Fruit fly (Drosophila melanogaster) whole organism, embryonic: ENCODE results near the gene Lmx1a.

ENCODE experiments used
- Atf6 ChIP-seq: fragments of 200-800 bp; sonication (Bioruptor generic); IDR thresholded peaks from 2 replicates; pipeline ENCODE4 v1.3.6; 2022; ENCODE audit warnings: missing biosample characterization, missing genetic modification characterization
- CG10366 ChIP-seq: fragments of 200-800 bp; sonication (Bioruptor generic); IDR thresholded peaks from 2 replicates; pipeline ENCODE4 v1.3.6; 2022; ENCODE audit warnings: missing biosample characterization, missing genetic modification characterization
- CG10979 ChIP-seq: fragments of 200-800 bp; sonication (Bioruptor generic); optimal IDR thresholded peaks from 2 replicates; lab custom pipeline; 2018; ENCODE audit warnings: missing biosample characterization, mild to moderate bottlenecking, missing genetic modification characterization, moderate library complexity
- CG11093 ChIP-seq: fragments of 200-800 bp; sonication (Bioruptor generic); IDR thresholded peaks from 3 replicates; pipeline ENCODE4 v1.3.6; 2022; ENCODE audit warnings: missing biosample characterization, missing genetic modification characterization
- CG15696 ChIP-seq: fragments of 200-800 bp; sonication (Bioruptor generic); optimal IDR thresholded peaks from 2 replicates; lab custom pipeline; 2019; ENCODE audit warnings: missing biosample characterization, mild to moderate bottlenecking, missing genetic modification characterization, moderate library complexity
- CG17829 ChIP-seq: fragments of 200-800 bp; optimal IDR thresholded peaks from 2 replicates; lab custom pipeline; 2019; ENCODE audit warnings: missing biosample characterization, mild to moderate bottlenecking, missing genetic modification characterization, moderate library complexity
- CG18262 ChIP-seq: fragments of 200-800 bp; optimal IDR thresholded peaks from 3 replicates; lab custom pipeline; 2019; ENCODE audit warnings: missing biosample characterization, mild to moderate bottlenecking, missing genetic modification characterization, moderate library complexity
- CG2202 ChIP-seq: fragments of 200-800 bp; sonication (Bioruptor generic); optimal IDR thresholded peaks from 2 replicates; lab custom pipeline; 2018; ENCODE audit warnings: missing biosample characterization, mild to moderate bottlenecking, missing genetic modification characterization
- CG4360 ChIP-seq: fragments of 200-800 bp; sonication (Bioruptor generic); IDR thresholded peaks from 2 replicates; pipeline ENCODE4 v1.3.6; 2022; ENCODE audit warnings: missing biosample characterization, missing genetic modification characterization
- CG6254 ChIP-seq: fragments of 200-800 bp; sonication (Bioruptor generic); optimal IDR thresholded peaks from 3 replicates; lab custom pipeline; 2017; ENCODE audit warnings: mild to moderate bottlenecking, missing biosample characterization, missing genetic modification reagents, missing genetic modification characterization
- CG6791 ChIP-seq: fragments of 200-800 bp; sonication (Bioruptor generic); IDR thresholded peaks from 3 replicates; pipeline ENCODE4 v1.3.6; 2022; ENCODE audit warnings: missing biosample characterization, missing genetic modification characterization; ENCODE audit not compliant: partially characterized antibody
- Chrac-16 ChIP-seq: fragments of 200-800 bp; sonication (Bioruptor generic); optimal IDR thresholded peaks from 3 replicates; lab custom pipeline; 2016; ENCODE audit warnings: missing biosample characterization, missing genetic modification characterization
- Dek ChIP-seq: fragments of 200-800 bp; sonication (Bioruptor generic); optimal IDR thresholded peaks from 3 replicates; lab custom pipeline; 2019; ENCODE audit warnings: missing biosample characterization, mild to moderate bottlenecking, missing genetic modification characterization, moderate library complexity
- Dll ChIP-seq: fragments of 200-800 bp; sonication (Bioruptor generic); IDR thresholded peaks from 4 replicates; pipeline ENCODE4 v1.3.6; 2022; ENCODE audit warnings: missing biosample characterization, missing genetic modification characterization; ENCODE audit not compliant: partially characterized antibody
- Dp ChIP-seq: fragments of 200-800 bp; sonication (Bioruptor generic); optimal IDR thresholded peaks from 2 replicates; lab custom pipeline; 2018; ENCODE audit warnings: missing biosample characterization, mild to moderate bottlenecking, missing genetic modification characterization, moderate library complexity
- Eip74EF ChIP-seq, 2 experiments: fragments of 200-800 bp in 1 of 2; fragments of >200 bp in 1 of 2; sonication (Bioruptor generic) in 1 of 2; optimal IDR thresholded peaks; 2 replicates each; lab custom pipeline; 2017 to 2019; ENCODE audit warnings: missing biosample characterization in 2 of 2, missing genetic modification characterization in 2 of 2, mild to moderate bottlenecking in 1 of 2, moderate library complexity in 1 of 2
- Ets65A ChIP-seq: fragments of 200-800 bp; sonication (Bioruptor generic); peaks from one replicate; lab custom pipeline; 2016; ENCODE audit warnings: missing biosample characterization, missing genetic modification characterization
- GATAe ChIP-seq: fragments of 200-800 bp; sonication (Bioruptor generic); conservative IDR thresholded peaks from 2 replicates; pipeline ENCODE4 v1.3.6; 2022; ENCODE audit warnings: missing biosample characterization, missing genetic modification characterization
- HmgD ChIP-seq: fragments of 200-800 bp; sonication (Bioruptor generic); optimal IDR thresholded peaks from 3 replicates; lab custom pipeline; 2016; ENCODE audit warnings: missing biosample characterization, missing genetic modification characterization
- Kr ChIP-seq: fragments of 200-800 bp; sonication (Bioruptor generic); optimal IDR thresholded peaks from 2 replicates; lab custom pipeline; 2017; ENCODE audit warnings: missing biosample characterization, mild to moderate bottlenecking, missing genetic modification characterization
- MBD-R2 ChIP-seq: fragments of 200-800 bp; sonication (Bioruptor generic); IDR thresholded peaks from 2 replicates; pipeline ENCODE4 v1.3.6; 2022; ENCODE audit warnings: missing biosample characterization, missing genetic modification characterization
- Med ChIP-seq: fragments of 200-800 bp; sonication (Bioruptor generic); peaks from one replicate; lab custom pipeline; 2016; ENCODE audit warnings: missing biosample characterization, missing genetic modification characterization, mild to moderate bottlenecking, inconsistent platforms, moderate library complexity
- Nf-YB ChIP-seq: fragments of 200-800 bp; sonication (Bioruptor generic); optimal IDR thresholded peaks from 3 replicates; lab custom pipeline; 2019; ENCODE audit warnings: missing biosample characterization, mild to moderate bottlenecking, missing genetic modification characterization, moderate library complexity
- Nf-YC ChIP-seq: fragments of 200-800 bp; optimal IDR thresholded peaks from 3 replicates; lab custom pipeline; 2019; ENCODE audit warnings: missing biosample characterization, mild to moderate bottlenecking, missing genetic modification characterization, moderate library complexity
- TFAM ChIP-seq: fragments of 200-800 bp; sonication (Bioruptor generic); optimal IDR thresholded peaks from 2 replicates; lab custom pipeline; 2017; ENCODE audit warnings: missing biosample characterization, missing genetic modification characterization, inconsistent platforms
- Trl ChIP-seq, 3 experiments: fragments of >200 bp in 2 of 3; fragments of 200-800 bp in 1 of 3; sonication (Bioruptor generic) in 1 of 3; optimal IDR thresholded peaks; 2 replicates in 1 of 3; 3 replicates in 2 of 3; lab custom pipeline; 2016 to 2017; ENCODE audit warnings: missing biosample characterization in 1 of 3, missing genetic modification characterization in 1 of 3
- YL-1 ChIP-seq: fragments of 200-800 bp; sonication (Bioruptor generic); optimal IDR thresholded peaks from 3 replicates; lab custom pipeline; 2017; ENCODE audit warnings: missing biosample characterization, mild to moderate bottlenecking, missing genetic modification characterization
- amos ChIP-seq: fragments of 200-800 bp; sonication (Bioruptor generic); IDR thresholded peaks from 2 replicates; pipeline ENCODE4 v1.3.6; 2022; ENCODE audit warnings: missing biosample characterization, missing genetic modification characterization; ENCODE audit not compliant: partially characterized antibody
- bowl ChIP-seq: fragments of 200-800 bp; sonication (Bioruptor generic); IDR thresholded peaks from 2 replicates; pipeline ENCODE4 v1.3.6; 2022; ENCODE audit warnings: missing biosample characterization, missing genetic modification characterization
- bsh ChIP-seq, 2 experiments: fragments of 200-800 bp; sonication (Bioruptor generic); optimal IDR thresholded peaks; 2 replicates each; lab custom pipeline; 2017 to 2018; ENCODE audit warnings: mild to moderate bottlenecking in 2 of 2, missing biosample characterization in 2 of 2, missing genetic modification characterization in 2 of 2, moderate library complexity in 1 of 2
- chinmo ChIP-seq: fragments of 200-800 bp; sonication (Bioruptor generic); IDR thresholded peaks from 4 replicates; pipeline ENCODE4 v1.3.6; 2022; ENCODE audit warnings: missing biosample characterization, missing genetic modification characterization; ENCODE audit not compliant: partially characterized antibody
- ci ChIP-seq: fragments of 200-800 bp; sonication (Bioruptor generic); IDR thresholded peaks from 3 replicates; pipeline ENCODE4 v1.3.6; 2022; ENCODE audit warnings: missing biosample characterization, missing genetic modification characterization
- crol ChIP-seq: fragments of 200-800 bp; sonication (Bioruptor generic); IDR thresholded peaks from 2 replicates; pipeline ENCODE4 v1.3.6; 2022; ENCODE audit warnings: missing biosample characterization, missing genetic modification characterization
- da ChIP-seq: fragments of 200-800 bp; sonication (Bioruptor generic); optimal IDR thresholded peaks from 2 replicates; lab custom pipeline; 2016; ENCODE audit warnings: missing biosample characterization, missing genetic modification characterization
- dmrt11E ChIP-seq: fragments of 200-800 bp; sonication (Bioruptor generic); optimal IDR thresholded peaks from 3 replicates; lab custom pipeline; 2018; ENCODE audit warnings: missing biosample characterization, mild to moderate bottlenecking, missing genetic modification characterization, moderate library complexity
- ewg ChIP-seq: fragments of 200-800 bp; sonication (Bioruptor generic); optimal IDR thresholded peaks from 3 replicates; lab custom pipeline; 2017; ENCODE audit warnings: mild to moderate bottlenecking, missing biosample characterization, missing genetic modification reagents, missing genetic modification characterization
- ftz-f1 ChIP-seq: fragments of 200-800 bp; sonication (Bioruptor generic); optimal IDR thresholded peaks from 2 replicates; lab custom pipeline; 2016; ENCODE audit warnings: missing biosample characterization, missing genetic modification characterization
- gce ChIP-seq: fragments of 200-800 bp; sonication (Bioruptor generic); IDR thresholded peaks from 3 replicates; pipeline ENCODE4 v1.3.6; 2022; ENCODE audit warnings: missing biosample characterization, missing genetic modification characterization
- gsb-n ChIP-seq: fragments of 200-800 bp; sonication (Bioruptor generic); optimal IDR thresholded peaks from 3 replicates; lab custom pipeline; 2018; ENCODE audit warnings: missing biosample characterization, mild to moderate bottlenecking, missing genetic modification characterization
- hbn ChIP-seq: fragments of 200-800 bp; sonication (Bioruptor generic); IDR thresholded peaks from 2 replicates; pipeline ENCODE4 v1.3.6; 2022; ENCODE audit warnings: missing biosample characterization, missing genetic modification characterization; ENCODE audit not compliant: partially characterized antibody
- pan ChIP-seq, 4 experiments: fragments of >200 bp in 3 of 4; fragments of 200-800 bp in 1 of 4; sonication (Bioruptor generic) in 1 of 4; optimal IDR thresholded peaks in 3 of 4; IDR thresholded peaks in 1 of 4; 2 replicates each; pipeline versions ENCODE4 v1.3.6 to Lab custom; 2017 to 2022; ENCODE audit warnings: missing biosample characterization in 2 of 4, missing genetic modification characterization in 2 of 4, mixed read lengths in 1 of 4
- phol ChIP-seq: fragments of 200-800 bp; sonication (Bioruptor generic); optimal IDR thresholded peaks from 3 replicates; lab custom pipeline; 2018; ENCODE audit warnings: missing biosample characterization, mild to moderate bottlenecking, missing genetic modification characterization, moderate library complexity
- row ChIP-seq: fragments of 200-800 bp; sonication (Bioruptor generic); IDR thresholded peaks from 3 replicates; pipeline ENCODE4 v1.3.6; 2022; ENCODE audit warnings: missing biosample characterization, missing genetic modification characterization
- sens-2 ChIP-seq: fragments of 200-800 bp; sonication (Bioruptor generic); IDR thresholded peaks from 2 replicates; pipeline ENCODE4 v1.3.6; 2022; ENCODE audit warnings: missing biosample characterization, missing genetic modification characterization
- seq ChIP-seq: fragments of 200-800 bp; sonication (Bioruptor generic); IDR thresholded peaks from 2 replicates; pipeline ENCODE4 v1.3.6; 2022; ENCODE audit warnings: missing biosample characterization, missing genetic modification characterization
- slou ChIP-seq: fragments of 200-800 bp; sonication (Bioruptor generic); optimal IDR thresholded peaks from 3 replicates; lab custom pipeline; 2016; ENCODE audit warnings: missing biosample characterization, missing genetic modification characterization
- sqz ChIP-seq: fragments of 200-800 bp; sonication (Bioruptor generic); optimal IDR thresholded peaks from 3 replicates; lab custom pipeline; 2018; ENCODE audit warnings: missing biosample characterization, mild to moderate bottlenecking, missing genetic modification characterization
- trh ChIP-seq: fragments of 200-800 bp; sonication (Bioruptor generic); optimal IDR thresholded peaks from 2 replicates; lab custom pipeline; 2016; ENCODE audit warnings: missing biosample characterization, missing genetic modification characterization
- ttk ChIP-seq: fragments of 200-800 bp; sonication (Bioruptor generic); IDR thresholded peaks from 2 replicates; pipeline ENCODE4 v2.1.2; 2022; ENCODE audit warnings: missing biosample characterization, missing genetic modification characterization

The Lmx1a gene

DNA sequence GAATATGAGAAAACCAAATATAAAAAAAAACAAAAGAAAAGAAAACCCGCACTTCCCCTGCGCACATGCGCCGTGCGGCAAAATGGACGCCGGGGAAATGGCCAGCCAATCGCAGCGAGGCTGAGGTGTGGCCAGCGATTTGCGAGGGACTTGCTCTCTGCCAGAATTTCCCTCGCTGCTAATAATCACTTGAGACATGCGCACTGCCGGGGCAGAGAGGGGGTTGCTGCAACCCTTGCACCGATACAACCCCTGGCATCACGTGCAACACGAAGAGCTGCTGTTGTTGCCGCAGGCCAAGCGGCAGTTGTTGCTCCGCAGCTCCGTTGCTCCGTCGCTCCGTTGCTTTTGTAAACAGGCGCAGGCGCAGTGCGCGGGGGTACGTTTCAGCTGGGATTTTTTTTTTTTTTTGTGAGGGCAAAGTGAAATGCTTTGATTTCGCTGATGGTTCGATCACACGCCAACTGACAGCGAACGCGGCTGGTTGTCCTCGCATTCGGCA lies at the start of gene Lmx1a:
TSS of gene Lmx1a (plus strand) at position 452 of the 502 bp plus-strand sequence.
- no peak for TF ChIP-seq bowl (GFP tag; lab: Robert Waterston, UW)
- TF ChIP-seq GATAe (GFP tag; lab: Robert Waterston, UW), result no peak
- 0 out of 4 replicates have a peak, but pooled peaks have one; percentile 59 for TF ChIP-seq chinmo (GFP tag; lab: Robert Waterston, UW)
- TF ChIP-seq hbn, result 0 out of 2 replicates have a peak, but pooled peaks have one; percentile 16
- TF ChIP-seq bsh (GFP tag; optimal IDR thresholded peaks at IDR 0.05; lab: Kevin White, UChicago), result no peak
- TF ChIP-seq ewg (GFP tag; lab: Kevin White, UChicago), result peak; percentile 88
- TF ChIP-seq Nf-YB (GFP tag; lab: Kevin White, UChicago), result peak; percentile 96
- 0 out of 2 replicates have a peak, but pooled peaks have one; percentile 35 for TF ChIP-seq sens-2 (GFP tag; lab: Robert Waterston, UW)
- TF ChIP-seq Kr (GFP tag; lab: Kevin White, UChicago), result peak; percentile 28
- TF ChIP-seq CG11093, result no peak
- peak; percentile 88 for TF ChIP-seq seq
- TF ChIP-seq CG6791 (GFP tag; lab: Robert Waterston, UW), result 0 out of 3 replicates have a peak, but pooled peaks have one; percentile 23
- peak; percentile 12 to 44 for TF ChIP-seq Trl (optimal IDR thresholded peaks at IDR 0.05; lab: Kevin White, UChicago)
- no peak for TF ChIP-seq Trl (GFP tag; optimal IDR thresholded peaks at IDR 0.05; lab: Kevin White, UChicago)
- peak; percentile 73 for TF ChIP-seq CG4360 (GFP tag; lab: Robert Waterston, UW)
- TF ChIP-seq sqz (GFP tag; lab: Kevin White, UChicago), result peak; percentile 1
- peak; percentile 82 for TF ChIP-seq crol
- TF ChIP-seq gsb-n (tag; lab: Kevin White, UChicago), result no peak
- no peak for TF ChIP-seq CG15696 (tag; lab: Kevin White, UChicago)
- TF ChIP-seq ci (GFP tag; lab: Robert Waterston, UW), result 0 out of 3 replicates have a peak, but pooled peaks have one; percentile 5
- 0 out of 4 replicates have a peak, but pooled peaks have one; percentile 15 for TF ChIP-seq Dll
- peak; percentile 93 for TF ChIP-seq Nf-YC (tag; lab: Kevin White, UChicago)

DNA sequence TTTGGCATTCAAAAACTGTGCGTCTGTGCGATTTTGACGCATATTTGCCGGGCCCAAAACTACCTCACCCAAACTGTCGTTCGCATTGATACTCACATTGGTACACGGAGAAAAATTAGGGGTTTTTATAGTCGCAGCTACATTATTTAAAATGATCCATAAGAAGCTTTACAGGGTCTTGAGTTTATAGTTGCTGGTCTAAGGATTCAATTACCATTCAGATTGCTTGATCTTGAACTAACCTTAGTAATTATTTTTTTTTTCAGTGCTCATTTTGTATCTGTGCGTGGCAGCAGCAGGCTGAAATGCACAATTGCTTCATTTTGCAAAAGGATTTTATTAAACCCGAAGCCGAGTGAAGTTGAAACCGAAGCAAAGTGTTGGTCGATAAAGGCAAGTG lies 41.7 kb upstream of the Lmx1a start:
- TF ChIP-seq ttk (0 out of 2 replicates have a peak, but pooled peaks have one; percentile 12), phol (tag; lab: Kevin White, UChicago) (peak; percentile 8), row (GFP tag; lab: Robert Waterston, UW) (no peak), trh (no peak), amos (GFP tag; lab: Robert Waterston, UW) (no peak), CG17829 (tag; lab: Kevin White, UChicago) (no peak), CG10979 (tag; lab: Kevin White, UChicago) (peak; percentile 18), Dek (tag; lab: Kevin White, UChicago) (no peak), HmgD (GFP tag; lab: Kevin White, UChicago) (no peak), TFAM (GFP tag; lab: Kevin White, UChicago) (no peak), Ets65A (peak; percentile 80), CG2202 (no peak), Dp (GFP tag; lab: Kevin White, UChicago) (no peak), pan (optimal IDR thresholded peaks at IDR 0.05; lab: Kevin White, UChicago) (no peak), pan (GFP tag; optimal IDR thresholded peaks at IDR 0.05 in 1 of 2, IDR thresholded peaks at IDR 0.05 in 1 of 2) (peak in 1 of 2 experiments; percentile 31), Atf6 (GFP tag; lab: Robert Waterston, UW) (no peak), ftz-f1 (GFP tag; lab: Kevin White, UChicago) (no peak), MBD-R2 (GFP tag; lab: Robert Waterston, UW) (no peak), CG18262 (tag; lab: Kevin White, UChicago) (no peak), CG6254 (GFP tag; lab: Kevin White, UChicago) (no peak), dmrt11E (peak; percentile 20), Eip74EF (GFP tag; optimal IDR thresholded peaks at IDR 0.05; lab: Kevin White, UChicago) (no peak), Chrac-16 (GFP tag; lab: Kevin White, UChicago) (no peak), da (no peak), CG10366 (GFP tag; lab: Robert Waterston, UW) (no peak), gce (GFP tag; lab: Robert Waterston, UW) (no peak), YL-1 (no peak), Med (GFP tag; lab: Kevin White, UChicago) (peak; percentile 28), slou (GFP tag; lab: Kevin White, UChicago) (no peak)
